Fruit fly (Drosophila melanogaster): Measurements from ENCODE around the gene CG13982.

dm6 chr2L:6397149-6397548, 15.0 kb upstream of the CG13982 start, which contains the start of gene CG42369:
- TF ChIP-seq rgr (GFP tag; optimal IDR thresholded peaks at IDR 0.05): no peak
- no peak for TF ChIP-seq pan (optimal IDR thresholded peaks at IDR 0.05)
- TF ChIP-seq Dfd (GFP tag; optimal IDR thresholded peaks at IDR 0.05): no peak
- TF ChIP-seq Myc (optimal IDR thresholded peaks at IDR 0.05): no peak
- no peak for TF ChIP-seq tai (GFP tag; optimal IDR thresholded peaks at IDR 0.05)
- no peak for TF ChIP-seq sage (GFP tag; optimal IDR thresholded peaks at IDR 0.05)
- TF ChIP-seq Abd-B (GFP tag; optimal IDR thresholded peaks at IDR 0.05): no peak
- no peak for TF ChIP-seq psq (GFP tag; optimal IDR thresholded peaks at IDR 0.05)

All from whole organism, wandering third instar larva.